Fruit fly (Drosophila melanogaster) whole organism, prepupa: Measurements from ENCODE around the gene tos.

ENCODE experiments used
- Blimp-1 ChIP-seq: fragments of 200-800 bp; sonication (Bioruptor generic); optimal IDR thresholded peaks from 3 replicates; lab custom pipeline; 2017; ENCODE audit warnings: missing biosample characterization, missing genetic modification characterization, mild to moderate bottlenecking, moderate library complexity, missing genetic modification reagents
- CG10631 ChIP-seq: fragments of 200-800 bp; sonication (Bioruptor generic); optimal IDR thresholded peaks from 2 replicates; lab custom pipeline; 2016; ENCODE audit warnings: missing biosample characterization, missing genetic modification characterization
- CG10669 ChIP-seq: fragments of 200-800 bp; sonication (Bioruptor generic); optimal IDR thresholded peaks from 3 replicates; lab custom pipeline; 2018; ENCODE audit warnings: missing biosample characterization, mild to moderate bottlenecking, missing genetic modification characterization, moderate library complexity
- CG11294 ChIP-seq: fragments of 200-800 bp; sonication (Bioruptor generic); IDR thresholded peaks from 2 replicates; pipeline ENCODE4 v1.3.6; 2022; ENCODE audit warnings: missing biosample characterization, missing genetic modification characterization
- CG11762 ChIP-seq: fragments of 200-800 bp; sonication (Bioruptor generic); optimal IDR thresholded peaks from 3 replicates; lab custom pipeline; 2016; ENCODE audit warnings: missing biosample characterization, missing genetic modification characterization; ENCODE audit not compliant: insufficient read depth
- CG15336 ChIP-seq: fragments of 200-800 bp; sonication (Bioruptor generic); IDR thresholded peaks from 2 replicates; pipeline ENCODE4 v1.3.6; 2022; ENCODE audit warnings: missing biosample characterization, missing genetic modification characterization
- CG1621 ChIP-seq: fragments of 200-800 bp; sonication (Bioruptor generic); optimal IDR thresholded peaks from 3 replicates; lab custom pipeline; 2018; ENCODE audit warnings: missing biosample characterization, mild to moderate bottlenecking, missing genetic modification characterization
- CG16779 ChIP-seq: fragments of 200-800 bp; sonication (Bioruptor generic); optimal IDR thresholded peaks from 3 replicates; lab custom pipeline; 2017; ENCODE audit warnings: missing biosample characterization, mild to moderate bottlenecking, missing genetic modification characterization
- CG3032 ChIP-seq: fragments of 200-800 bp; optimal IDR thresholded peaks from 2 replicates; lab custom pipeline; 2019; ENCODE audit warnings: missing biosample characterization, mild to moderate bottlenecking, missing genetic modification characterization, moderate library complexity
- CG31627 ChIP-seq: fragments of 200-800 bp; sonication (Bioruptor generic); optimal IDR thresholded peaks from 3 replicates; lab custom pipeline; 2016; ENCODE audit warnings: missing biosample characterization, missing genetic modification characterization
- CG32006 ChIP-seq: fragments of 200-800 bp; sonication (Bioruptor generic); optimal IDR thresholded peaks from 3 replicates; lab custom pipeline; 2017; ENCODE audit warnings: missing biosample characterization, mild to moderate bottlenecking, missing genetic modification characterization
- CG34406 ChIP-seq: fragments of 200-800 bp; sonication (Bioruptor generic); optimal IDR thresholded peaks from 3 replicates; lab custom pipeline; 2016; ENCODE audit warnings: missing biosample characterization, missing genetic modification characterization
- CG4318 ChIP-seq: fragments of 200-800 bp; sonication (Bioruptor generic); optimal IDR thresholded peaks from 3 replicates; lab custom pipeline; 2017; ENCODE audit warnings: missing biosample characterization, mild to moderate bottlenecking, missing genetic modification characterization
- CG6163 ChIP-seq: fragments of 200-800 bp; sonication (Bioruptor generic); IDR thresholded peaks from 3 replicates; pipeline ENCODE4 v1.3.6; 2022; ENCODE audit warnings: missing biosample characterization, missing genetic modification characterization
- CG6792 ChIP-seq: fragments of 200-800 bp; sonication (Bioruptor generic); optimal IDR thresholded peaks from 3 replicates; lab custom pipeline; 2016; ENCODE audit warnings: missing biosample characterization, missing genetic modification characterization
- CG6808 ChIP-seq: fragments of 200-800 bp; sonication (Bioruptor generic); optimal IDR thresholded peaks from 3 replicates; lab custom pipeline; 2017; ENCODE audit warnings: missing biosample characterization, missing genetic modification characterization, mild to moderate bottlenecking, moderate library complexity, missing genetic modification reagents
- CG6854 ChIP-seq: fragments of 200-800 bp; sonication (Bioruptor generic); optimal IDR thresholded peaks from 2 replicates; lab custom pipeline; 2017; ENCODE audit warnings: missing biosample characterization, mild to moderate bottlenecking, missing genetic modification characterization
- CG8119 ChIP-seq: fragments of 200-800 bp; sonication (Bioruptor generic); IDR thresholded peaks from 3 replicates; pipeline ENCODE4 v1.3.6; 2022; ENCODE audit warnings: missing biosample characterization, missing genetic modification characterization
- CG8319 ChIP-seq: fragments of 200-800 bp; sonication (Bioruptor generic); optimal IDR thresholded peaks from 3 replicates; lab custom pipeline; 2016; ENCODE audit warnings: missing biosample characterization, missing genetic modification characterization
- CG9139 ChIP-seq: fragments of 200-800 bp; sonication (Bioruptor generic); optimal IDR thresholded peaks from 3 replicates; lab custom pipeline; 2017; ENCODE audit warnings: missing biosample characterization, mild to moderate bottlenecking, missing genetic modification characterization
- Eip75B ChIP-seq: fragments of 200-800 bp; sonication (Bioruptor generic); optimal IDR thresholded peaks from 3 replicates; lab custom pipeline; 2016; ENCODE audit warnings: missing biosample characterization, missing genetic modification characterization
- Eip78C ChIP-seq: fragments of 200-800 bp; sonication (Bioruptor generic); peaks from one replicate; lab custom pipeline; 2016; ENCODE audit warnings: missing biosample characterization, missing genetic modification characterization
- Eip93F ChIP-seq: fragments of 200-800 bp; sonication (Bioruptor generic); optimal IDR thresholded peaks from 2 replicates; lab custom pipeline; 2016; ENCODE audit warnings: missing biosample characterization, mild to moderate bottlenecking, missing genetic modification characterization
- Ets21C ChIP-seq: fragments of 200-800 bp; sonication (Bioruptor generic); optimal IDR thresholded peaks from 3 replicates; lab custom pipeline; 2016; ENCODE audit warnings: missing biosample characterization, missing genetic modification characterization
- Ets96B ChIP-seq: fragments of 200-800 bp; optimal IDR thresholded peaks from 2 replicates; lab custom pipeline; 2019; ENCODE audit warnings: missing biosample characterization, mild to moderate bottlenecking, missing genetic modification characterization, moderate library complexity
- Hr38 ChIP-seq: sonication (Bioruptor generic); optimal IDR thresholded peaks from 2 replicates; lab custom pipeline; 2016; ENCODE audit warnings: missing biosample characterization, missing genetic modification characterization
- Lpt ChIP-seq: fragments of 200-800 bp; sonication (Bioruptor generic); optimal IDR thresholded peaks from 3 replicates; lab custom pipeline; 2016; ENCODE audit warnings: missing biosample characterization, missing genetic modification characterization
- Met ChIP-seq: fragments of 200-800 bp; sonication (Bioruptor generic); optimal IDR thresholded peaks from 3 replicates; lab custom pipeline; 2016; ENCODE audit warnings: missing biosample characterization, missing genetic modification characterization
- Smox ChIP-seq: fragments of 200-800 bp; sonication (Bioruptor generic); optimal IDR thresholded peaks from 3 replicates; lab custom pipeline; 2016; ENCODE audit warnings: missing biosample characterization, missing genetic modification characterization
- Sox102F ChIP-seq: fragments of 200-800 bp; sonication (Bioruptor generic); optimal IDR thresholded peaks from 2 replicates; lab custom pipeline; 2016; ENCODE audit warnings: missing biosample characterization, mild to moderate bottlenecking, missing genetic modification characterization
- Sox14 ChIP-seq: fragments of 200-800 bp; sonication (Bioruptor generic); optimal IDR thresholded peaks from 3 replicates; lab custom pipeline; 2016; ENCODE audit warnings: missing biosample characterization, missing genetic modification characterization
- achi ChIP-seq: fragments of 200-800 bp; sonication (Bioruptor generic); optimal IDR thresholded peaks from 3 replicates; lab custom pipeline; 2016; ENCODE audit warnings: missing biosample characterization, missing genetic modification characterization
- acj6 ChIP-seq: fragments of 200-800 bp; sonication (Bioruptor generic); optimal IDR thresholded peaks from 3 replicates; lab custom pipeline; 2016; ENCODE audit warnings: missing biosample characterization, missing genetic modification characterization
- cyc ChIP-seq: fragments of 200-800 bp; sonication (Bioruptor generic); optimal IDR thresholded peaks from 3 replicates; lab custom pipeline; 2016; ENCODE audit warnings: missing biosample characterization, missing genetic modification characterization
- dac ChIP-seq: fragments of 200-800 bp; sonication (Bioruptor generic); optimal IDR thresholded peaks from 2 replicates; lab custom pipeline; 2017; ENCODE audit warnings: missing biosample characterization, mild to moderate bottlenecking, missing genetic modification characterization
- dsx ChIP-seq: fragments of 200-800 bp; optimal IDR thresholded peaks from 3 replicates; lab custom pipeline; 2019; ENCODE audit warnings: missing biosample characterization, mild to moderate bottlenecking, missing genetic modification characterization, moderate library complexity; ENCODE audit not compliant: poor library complexity, severe bottlenecking
- esn ChIP-seq: fragments of 200-800 bp; sonication (Bioruptor generic); optimal IDR thresholded peaks from 2 replicates; lab custom pipeline; 2016; ENCODE audit warnings: missing biosample characterization, mild to moderate bottlenecking, missing genetic modification characterization, moderate library complexity
- fd59A ChIP-seq: fragments of 200-800 bp; sonication (Bioruptor generic); optimal IDR thresholded peaks from 2 replicates; lab custom pipeline; 2017; ENCODE audit warnings: missing biosample characterization, mild to moderate bottlenecking, missing genetic modification characterization, missing genetic modification reagents
- fd85E ChIP-seq: fragments of 200-800 bp; sonication (Bioruptor generic); optimal IDR thresholded peaks from 3 replicates; lab custom pipeline; 2016; ENCODE audit warnings: missing biosample characterization, missing genetic modification characterization
- fkh ChIP-seq: fragments of 200-800 bp; sonication (Bioruptor generic); optimal IDR thresholded peaks from 3 replicates; lab custom pipeline; 2017; ENCODE audit warnings: missing biosample characterization, mild to moderate bottlenecking, missing genetic modification characterization, moderate library complexity
- lz ChIP-seq: fragments of 200-800 bp; sonication (Bioruptor generic); optimal IDR thresholded peaks from 3 replicates; lab custom pipeline; 2016; ENCODE audit warnings: missing biosample characterization, missing genetic modification characterization
- net ChIP-seq: fragments of 200-800 bp; sonication (Bioruptor generic); optimal IDR thresholded peaks from 3 replicates; lab custom pipeline; 2016; ENCODE audit warnings: missing biosample characterization, missing genetic modification characterization
- salr ChIP-seq, 2 experiments: fragments of 200-800 bp; sonication (Bioruptor generic); optimal IDR thresholded peaks; 3 replicates each; lab custom pipeline; 2016 to 2018; ENCODE audit warnings: missing biosample characterization in 2 of 2, missing genetic modification characterization in 2 of 2, mild to moderate bottlenecking in 1 of 2
- ss ChIP-seq, 2 experiments: fragments of 200-800 bp; sonication (Bioruptor generic); optimal IDR thresholded peaks; 2 replicates in 1 of 2; 3 replicates in 1 of 2; lab custom pipeline; 2017 to 2018; ENCODE audit warnings: mild to moderate bottlenecking in 2 of 2, missing biosample characterization in 2 of 2, missing genetic modification characterization in 2 of 2, moderate library complexity in 1 of 2
- svp ChIP-seq: fragments of 200-800 bp; sonication (Bioruptor generic); peaks from one replicate; lab custom pipeline; 2016; ENCODE audit warnings: missing biosample characterization, missing genetic modification characterization
- topi ChIP-seq: fragments of 200-800 bp; sonication (Bioruptor generic); optimal IDR thresholded peaks from 3 replicates; lab custom pipeline; 2016; ENCODE audit warnings: missing biosample characterization, missing genetic modification characterization

The tos gene

DNA sequence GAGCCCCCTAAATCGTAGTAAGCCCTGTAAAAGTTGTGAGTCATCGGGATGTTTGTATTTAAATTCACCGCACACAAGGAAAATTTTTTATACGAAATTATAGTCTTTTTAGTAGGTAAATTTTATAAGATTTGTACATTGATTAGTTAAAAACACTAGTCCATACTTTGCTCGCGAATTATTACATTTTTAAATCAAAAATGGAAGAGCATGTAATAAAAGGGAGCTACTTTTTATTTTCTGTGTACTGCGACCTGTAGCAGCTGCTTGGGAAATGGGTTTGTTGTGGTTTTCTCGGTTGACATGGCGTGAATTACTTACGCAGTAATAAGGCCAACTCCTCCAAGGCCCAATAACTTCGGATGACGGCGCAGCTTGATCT lies 12.8 kb upstream of the tos start (continued):
- TF ChIP-seq fd59A (GFP tag; lab: Kevin White, UChicago), result no peak
- no peak for TF ChIP-seq CG8319 (GFP tag; lab: Kevin White, UChicago)
- TF ChIP-seq Blimp-1, result no peak
- TF ChIP-seq Lpt (GFP tag; lab: Kevin White, UChicago), result peak; percentile 13
- TF ChIP-seq Eip93F (GFP tag; lab: Kevin White, UChicago), result no peak
- peak; percentile 77 for TF ChIP-seq CG8119 (GFP tag; lab: Robert Waterston, UW)
- TF ChIP-seq CG15336 (GFP tag; lab: Robert Waterston, UW), result peak; percentile 59
- no peak for TF ChIP-seq CG6854 (GFP tag; lab: Kevin White, UChicago)
- no peak for TF ChIP-seq CG16779
- TF ChIP-seq salr (GFP tag; optimal IDR thresholded peaks at IDR 0.05; lab: Kevin White, UChicago), result peak in 1 of 2 experiments; percentile 28
- no peak for TF ChIP-seq CG6808 (GFP tag; lab: Kevin White, UChicago)
- no peak for TF ChIP-seq Ets21C (GFP tag; lab: Kevin White, UChicago)
- TF ChIP-seq CG10631 (GFP tag; lab: Kevin White, UChicago), result peak; percentile 53
- peak; percentile 35 for TF ChIP-seq CG34406 (GFP tag; lab: Kevin White, UChicago)
- peak; percentile 27 for TF ChIP-seq CG10669 (GFP tag; lab: Kevin White, UChicago)
- no peak for TF ChIP-seq Met (GFP tag; lab: Kevin White, UChicago)
- TF ChIP-seq Ets96B (tag; lab: Kevin White, UChicago), result peak; percentile 58
- TF ChIP-seq CG11762 (GFP tag; lab: Kevin White, UChicago), result peak; percentile 9
- TF ChIP-seq CG1621 (tag; lab: Kevin White, UChicago), result no peak
- peak; percentile 56 for TF ChIP-seq CG6792 (GFP tag; lab: Kevin White, UChicago)
- TF ChIP-seq CG4318, result peak; percentile 24
- TF ChIP-seq CG3032, result peak; percentile 7
- TF ChIP-seq topi (GFP tag; lab: Kevin White, UChicago), result peak; percentile 23

DNA sequence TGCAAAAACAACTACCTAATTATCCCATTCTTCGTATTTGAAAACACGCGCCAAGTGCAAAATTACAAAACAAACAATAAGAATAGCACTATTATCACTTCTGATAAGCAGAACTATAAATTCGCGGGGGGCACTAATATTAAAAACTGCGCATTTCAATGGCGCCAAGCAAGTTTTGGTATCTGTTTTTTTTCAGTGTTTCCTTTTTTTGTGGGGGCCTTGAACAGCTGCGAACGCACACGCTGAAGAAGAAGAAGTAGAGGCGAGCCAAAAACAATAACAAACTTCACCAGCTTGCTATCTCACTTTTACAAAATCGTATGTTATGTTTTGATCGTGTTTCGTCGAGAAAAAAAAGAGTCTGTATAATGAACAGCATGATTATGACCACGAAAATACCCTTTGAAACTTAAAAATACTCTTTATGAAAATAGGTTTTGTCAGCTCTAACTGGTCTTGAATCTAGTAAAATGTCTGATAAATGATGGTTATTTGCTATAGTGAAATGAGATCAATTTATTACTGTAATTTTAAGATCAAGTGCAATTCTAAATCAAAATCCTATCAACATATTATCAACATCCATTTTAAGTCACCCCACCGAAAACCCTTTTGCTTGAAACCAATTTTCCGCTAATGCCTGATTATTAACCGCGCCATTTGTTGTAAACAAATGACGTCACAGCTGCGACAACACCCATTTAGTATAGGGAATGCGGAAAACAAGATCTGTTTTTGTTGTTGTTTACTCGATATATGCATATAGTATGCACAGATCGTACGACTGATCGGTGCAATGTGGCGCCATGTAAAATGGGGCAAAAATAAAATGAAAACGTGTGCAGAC lies 12.2 kb upstream of the tos start:
- no peak for TF ChIP-seq Ets96B (tag; lab: Kevin White, UChicago)
- no peak for TF ChIP-seq Hr38 (GFP tag; lab: Kevin White, UChicago)
- no peak for TF ChIP-seq CG16779
- TF ChIP-seq fd85E (GFP tag; lab: Kevin White, UChicago), result no peak
- TF ChIP-seq CG3032, result no peak
- peak; percentile 27 for TF ChIP-seq CG11762 (GFP tag; lab: Kevin White, UChicago)
- peak; percentile 53 for TF ChIP-seq Sox14 (GFP tag; lab: Kevin White, UChicago)
- TF ChIP-seq dsx (GFP tag; lab: Kevin White, UChicago), result no peak
- no peak for TF ChIP-seq dac
- peak; percentile 22 for TF ChIP-seq svp (GFP tag; lab: Kevin White, UChicago)
- peak; percentile 68 for TF ChIP-seq CG31627
- peak; percentile 26 for TF ChIP-seq fkh
- peak; percentile 31 for TF ChIP-seq CG6854 (GFP tag; lab: Kevin White, UChicago)
- TF ChIP-seq cyc, result peak; percentile 10
- TF ChIP-seq net (GFP tag; lab: Kevin White, UChicago), result peak; percentile 51
- TF ChIP-seq CG6808 (GFP tag; lab: Kevin White, UChicago), result no peak
- TF ChIP-seq CG6163 (GFP tag; lab: Robert Waterston, UW), result peak; percentile 82
- peak; percentile 59 for TF ChIP-seq esn (GFP tag; lab: Kevin White, UChicago)
- peak; percentile 51 for TF ChIP-seq lz
- peak; percentile 28 for TF ChIP-seq CG34406 (GFP tag; lab: Kevin White, UChicago)
- TF ChIP-seq achi (GFP tag; lab: Kevin White, UChicago), result peak; percentile 41
- no peak for TF ChIP-seq Eip93F (GFP tag; lab: Kevin White, UChicago)
- TF ChIP-seq ss (GFP tag; optimal IDR thresholded peaks at IDR 0.05; lab: Kevin White, UChicago), result no peak
- peak; percentile 53 for TF ChIP-seq acj6 (GFP tag; lab: Kevin White, UChicago)
- TF ChIP-seq CG9139 (GFP tag; lab: Kevin White, UChicago), result no peak
- TF ChIP-seq Sox102F, result peak; percentile 70
- TF ChIP-seq CG32006 (GFP tag; lab: Kevin White, UChicago), result peak; percentile 56
- TF ChIP-seq Eip75B, result peak; percentile 16
- TF ChIP-seq fd59A (GFP tag; lab: Kevin White, UChicago), result no peak
- no peak for TF ChIP-seq CG11294
- no peak for TF ChIP-seq CG1621 (tag; lab: Kevin White, UChicago)
- TF ChIP-seq CG6792 (GFP tag; lab: Kevin White, UChicago), result peak; percentile 56
- TF ChIP-seq Smox, result no peak
- TF ChIP-seq Eip78C (GFP tag; lab: Kevin White, UChicago), result peak; percentile 67
- TF ChIP-seq CG15336 (GFP tag; lab: Robert Waterston, UW), result peak; percentile 56; the same call in 1 of the 2 replicates
